Worm (Caenorhabditis elegans) whole organism, L4 larva: ENCODE data around the gene F22B5.5.
A peak's percentile ranks its signal among the peaks of the same experiment; 100 is the strongest.

Source experiments
- F10B5.3 ChIP-seq: sonication (generic microtip); optimal IDR thresholded peaks from 2 replicates; lab custom pipeline; 2016; ENCODE audit warnings: mild to moderate bottlenecking, missing genetic modification characterization, missing compliant biosample characterization
- F49E8.2 ChIP-seq: sonication (generic microtip); optimal IDR thresholded peaks from 2 replicates; lab custom pipeline; 2016; ENCODE audit warnings: missing compliant biosample characterization, mild to moderate bottlenecking, missing genetic modification characterization, borderline replicate concordance
- T26A8.4 ChIP-seq: fragments of 200-800 bp; sonication (Bioruptor generic); IDR thresholded peaks from 2 replicates; pipeline ENCODE4 v1.3.6; 2022; ENCODE audit warnings: missing genetic modification characterization, missing compliant biosample characterization
- ZK546.5 ChIP-seq, 2 experiments: sonication (generic microtip); optimal IDR thresholded peaks; 2 replicates each; lab custom pipeline; 2017; ENCODE audit warnings: missing biosample characterization in 2 of 2, missing genetic modification characterization in 2 of 2
- aly-2 ChIP-seq: sonication (generic microtip); optimal IDR thresholded peaks from 2 replicates; lab custom pipeline; 2018; ENCODE audit warnings: missing biosample characterization, missing genetic modification characterization
- arid-1 ChIP-seq: fragments of 200-800 bp; sonication (Bioruptor generic); conservative IDR thresholded peaks from 2 replicates; pipeline ENCODE4 v1.3.6; 2022; ENCODE audit warnings: missing genetic modification reagents, missing genetic modification characterization, missing compliant biosample characterization
- attf-4 ChIP-seq: sonication (generic microtip); optimal IDR thresholded peaks from 3 replicates; lab custom pipeline; 2017; ENCODE audit warnings: missing biosample characterization, missing genetic modification characterization
- ceh-44 ChIP-seq: fragments of 200-800 bp; sonication (Bioruptor generic); IDR thresholded peaks from 2 replicates; pipeline ENCODE4 v1.3.6; 2022; ENCODE audit warnings: missing genetic modification reagents, missing genetic modification characterization, missing compliant biosample characterization
- ceh-62 ChIP-seq: sonication (generic microtip); optimal IDR thresholded peaks from 2 replicates; lab custom pipeline; 2017; ENCODE audit warnings: missing biosample characterization, missing genetic modification characterization
- ctbp-1 ChIP-seq: fragments of 200-800 bp; sonication (Bioruptor generic); IDR thresholded peaks from 2 replicates; pipeline ENCODE4 v1.3.6; 2022; ENCODE audit warnings: missing genetic modification reagents, missing genetic modification characterization, missing compliant biosample characterization
- dmd-6 ChIP-seq: fragments of 200-800 bp; sonication (Bioruptor generic); IDR thresholded peaks from 2 replicates; pipeline ENCODE4 v1.3.6; 2022; ENCODE audit warnings: missing genetic modification reagents, missing genetic modification characterization, missing compliant biosample characterization
- dmd-8 ChIP-seq: fragments of 200-800 bp; sonication (Bioruptor generic); IDR thresholded peaks from 2 replicates; pipeline ENCODE4 v1.3.6; 2022; ENCODE audit warnings: missing genetic modification characterization, missing compliant biosample characterization
- duxl-1 ChIP-seq: sonication (generic microtip); optimal IDR thresholded peaks from 2 replicates; lab custom pipeline; 2016; ENCODE audit warnings: mild to moderate bottlenecking, missing genetic modification characterization, moderate library complexity, missing compliant biosample characterization; ENCODE audit not compliant: poor library complexity
- dve-1 ChIP-seq: sonication (generic microtip); optimal IDR thresholded peaks from 2 replicates; lab custom pipeline; 2017; ENCODE audit warnings: antibody characterized with exemption, mild to moderate bottlenecking, missing genetic modification characterization, missing compliant biosample characterization; ENCODE audit not compliant: insufficient read depth
- egl-43 ChIP-seq: fragments of 200-800 bp; sonication (Bioruptor generic); IDR thresholded peaks from 2 replicates; pipeline ENCODE4 v1.3.6; 2022; ENCODE audit warnings: missing genetic modification reagents, missing genetic modification characterization, missing compliant biosample characterization
- fos-1 ChIP-seq: fragments of 150-350 bp; optimal IDR thresholded peaks from 2 replicates; lab custom pipeline; 2014; ENCODE audit warnings: missing biosample characterization, missing genetic modification characterization
- gei-8 ChIP-seq: fragments of 200-800 bp; sonication (Bioruptor generic); optimal IDR thresholded peaks from 2 replicates; lab custom pipeline; 2018; ENCODE audit warnings: mild to moderate bottlenecking, missing genetic modification characterization, missing compliant biosample characterization
- hif-1 ChIP-seq, 2 experiments: sonication (generic microtip); optimal IDR thresholded peaks; 2 replicates each; lab custom pipeline; 2016 to 2017; ENCODE audit warnings: missing compliant biosample characterization in 2 of 2, missing genetic modification characterization in 2 of 2, missing genetic modification reagents in 2 of 2, missing genotype in 2 of 2, mild to moderate bottlenecking in 1 of 2
- hlh-11 ChIP-seq: fragments of 200-800 bp; sonication (Bioruptor generic); optimal IDR thresholded peaks from 2 replicates; lab custom pipeline; 2018; ENCODE audit warnings: mild to moderate bottlenecking, missing genetic modification characterization, missing compliant biosample characterization
- hlh-30 ChIP-seq: sonication (generic microtip); optimal IDR thresholded peaks from 2 replicates; lab custom pipeline; 2017; ENCODE audit warnings: antibody characterized with exemption, mild to moderate bottlenecking, missing genetic modification characterization, missing compliant biosample characterization; ENCODE audit not compliant: insufficient read depth
- lim-7 ChIP-seq: fragments of 200-800 bp; sonication (Bioruptor generic); IDR thresholded peaks from 2 replicates; pipeline ENCODE4 v1.3.6; 2022; ENCODE audit warnings: missing genetic modification characterization, missing compliant biosample characterization
- lin-1 ChIP-seq: fragments of 200-800 bp; sonication (Bioruptor generic); IDR thresholded peaks from 2 replicates; pipeline ENCODE4 v1.3.6; 2022; ENCODE audit warnings: missing genetic modification reagents, missing genetic modification characterization, missing compliant biosample characterization
- lin-38 ChIP-seq: fragments of 200-800 bp; sonication (Bioruptor generic); IDR thresholded peaks from 2 replicates; pipeline ENCODE4 v1.3.6; 2022; ENCODE audit warnings: missing genetic modification reagents, missing genetic modification characterization, missing compliant biosample characterization
- lin-39 ChIP-seq: fragments of 150-350 bp; optimal IDR thresholded peaks from 2 replicates; lab custom pipeline; 2014; ENCODE audit warnings: missing biosample characterization, missing genetic modification reagents, missing genetic modification characterization
- lir-3 ChIP-seq: sonication (generic microtip); optimal IDR thresholded peaks from 2 replicates; lab custom pipeline; 2016; ENCODE audit warnings: mild to moderate bottlenecking, missing genetic modification characterization, missing compliant biosample characterization
- mdl-1 ChIP-seq, 2 experiments: fragments of 150-350 bp in 1 of 2; sonication (generic microtip) in 1 of 2; optimal IDR thresholded peaks; 2 replicates each; lab custom pipeline; 2014 to 2017; ENCODE audit warnings: missing biosample characterization in 2 of 2, missing genetic modification characterization in 2 of 2
- mep-1 ChIP-seq: fragments of 150-350 bp; sonication (generic microtip); optimal IDR thresholded peaks from 3 replicates; lab custom pipeline; 2014; ENCODE audit warnings: missing biosample characterization, missing genetic modification characterization
- mes-2 ChIP-seq: sonication (generic microtip); optimal IDR thresholded peaks from 2 replicates; lab custom pipeline; 2016; ENCODE audit warnings: missing genotype, mild to moderate bottlenecking, missing genetic modification characterization, missing compliant biosample characterization; ENCODE audit not compliant: poor library complexity, severe bottlenecking
- mxl-2 ChIP-seq: fragments of 200-800 bp; sonication (Bioruptor generic); conservative IDR thresholded peaks from 2 replicates; pipeline ENCODE4 v1.3.6; 2022; ENCODE audit warnings: missing genetic modification reagents, missing genetic modification characterization, missing compliant biosample characterization
- mxl-3 ChIP-seq: fragments of 200-800 bp; sonication (Bioruptor generic); optimal IDR thresholded peaks from 2 replicates; lab custom pipeline; 2018; ENCODE audit warnings: mild to moderate bottlenecking, missing genetic modification characterization, missing compliant biosample characterization
- nhr-11 ChIP-seq: fragments of 150-350 bp; optimal IDR thresholded peaks from 2 replicates; lab custom pipeline; 2014; ENCODE audit warnings: missing biosample characterization, missing genetic modification characterization
- nhr-111 ChIP-seq: fragments of 200-800 bp; sonication (Bioruptor generic); optimal IDR thresholded peaks from 2 replicates; lab custom pipeline; 2018; ENCODE audit warnings: mild to moderate bottlenecking, missing genetic modification characterization, missing compliant biosample characterization
- nhr-28 ChIP-seq: fragments of 150-350 bp; optimal IDR thresholded peaks from 2 replicates; lab custom pipeline; 2014; ENCODE audit warnings: missing biosample characterization, missing genetic modification characterization
- rbr-2 ChIP-seq: sonication (generic microtip); optimal IDR thresholded peaks from 2 replicates; lab custom pipeline; 2016; ENCODE audit warnings: missing genotype, missing genetic modification characterization, missing compliant biosample characterization
- snpc-1.2 ChIP-seq: fragments of 200-800 bp; sonication (Bioruptor generic); IDR thresholded peaks from 2 replicates; pipeline ENCODE4 v1.3.6; 2022; ENCODE audit warnings: missing genetic modification reagents, missing genetic modification characterization, missing compliant biosample characterization
- spr-1 ChIP-seq: sonication (generic microtip); optimal IDR thresholded peaks from 2 replicates; lab custom pipeline; 2016; ENCODE audit warnings: mild to moderate bottlenecking, missing genetic modification characterization, missing compliant biosample characterization
- spr-3 ChIP-seq: fragments of 200-800 bp; sonication (Bioruptor generic); optimal IDR thresholded peaks from 2 replicates; lab custom pipeline; 2018; ENCODE audit warnings: mild to moderate bottlenecking, missing genetic modification characterization, missing compliant biosample characterization
- tag-97 ChIP-seq: fragments of 200-800 bp; sonication (Bioruptor generic); IDR thresholded peaks from 2 replicates; pipeline ENCODE4 v1.3.6; 2022; ENCODE audit warnings: missing genetic modification characterization, missing compliant biosample characterization
- tra-1 ChIP-seq: fragments of 200-800 bp; sonication (Bioruptor generic); IDR thresholded peaks from 2 replicates; pipeline ENCODE4 v1.3.6; 2022; ENCODE audit warnings: missing genetic modification reagents, missing genetic modification characterization, missing compliant biosample characterization
- unc-39 ChIP-seq: sonication (generic microtip); optimal IDR thresholded peaks from 2 replicates; lab custom pipeline; 2017; ENCODE audit warnings: missing biosample characterization, missing genetic modification characterization
- unc-62 ChIP-seq, 3 experiments: fragments of 150-350 bp in 1 of 3; sonication (generic microtip); optimal IDR thresholded peaks in 2 of 3; peaks in 1 of 3; 1 replicate in 1 of 3; 2 replicates in 2 of 3; lab custom pipeline; 2014 to 2017; ENCODE audit warnings: missing biosample characterization in 3 of 3, missing genetic modification characterization in 3 of 3, missing genetic modification reagents in 3 of 3, missing genotype in 1 of 3
- zfp-2 ChIP-seq: sonication (generic microtip); optimal IDR thresholded peaks from 2 replicates; lab custom pipeline; 2016; ENCODE audit warnings: mild to moderate bottlenecking, missing genetic modification characterization, missing compliant biosample characterization
- zip-11 ChIP-seq: fragments of 200-800 bp; sonication (Bioruptor generic); IDR thresholded peaks from 2 replicates; pipeline ENCODE4 v1.3.6; 2022; ENCODE audit warnings: missing genetic modification characterization, missing compliant biosample characterization
- ztf-7 ChIP-seq: fragments of 150-350 bp; optimal IDR thresholded peaks from 2 replicates; lab custom pipeline; 2014; ENCODE audit warnings: missing biosample characterization, missing genetic modification characterization

The F22B5.5 gene

ce11 chrII:8446731-8447130, 7.7 kb downstream of the F22B5.5 start, which contains the start of gene cut-3:
cut-3 (minus strand) TSS chrII:8446831.
- TF ChIP-seq ztf-7, result no peak
- no peak for TF ChIP-seq unc-62 (GFP tag; optimal IDR thresholded peaks at IDR 0.05 in 1 of 2; lab: Kevin White, UChicago)
- TF ChIP-seq unc-62 (tag; optimal IDR thresholded peaks at IDR 0.05; lab: Kevin White, UChicago), result no peak
- no peak for TF ChIP-seq arid-1
- TF ChIP-seq, all 104 proteins: peak for 0

- no peak for TF ChIP-seq rbr-2 (tag; lab: Kevin White, UChicago)
- no peak for TF ChIP-seq hlh-30 (tag; lab: Kevin White, UChicago)
- no peak for TF ChIP-seq lin-1
- no peak for TF ChIP-seq F10B5.3 (tag; lab: Kevin White, UChicago)
- no peak for TF ChIP-seq zfp-2 (tag; lab: Kevin White, UChicago)
- no peak for TF ChIP-seq spr-3 (GFP tag; lab: Kevin White, UChicago)
- TF ChIP-seq lin-39 (tag; lab: Kevin White, UChicago), result no peak
- TF ChIP-seq F49E8.2 (tag; lab: Kevin White, UChicago), result peak; percentile 16
- no peak for TF ChIP-seq ctbp-1 (GFP tag; lab: Robert Waterston, UW)
- no peak for TF ChIP-seq mdl-1 (tag; optimal IDR thresholded peaks at IDR 0.05; lab: Kevin White, UChicago)
- TF ChIP-seq lir-3, result no peak
- peak; percentile 38; the same call in 1 of the 2 replicates for TF ChIP-seq lin-38
Observed at ce11 chrII:8444007-8444406, 10.4 kb downstream of the F22B5.5 start, which contains the start of gene evl-20. evl-20 (plus strand) TSS chrII:8444307.

ce11 chrII:8442717-8443223, 11.6 kb downstream of the F22B5.5 start, which contains the start of gene eif-3.G:
eif-3.G (plus strand) TSS chrII:8442767.
- no peak for TF ChIP-seq unc-39
- 0 out of 2 replicates have a peak, but pooled peaks have one; percentile 10 for TF ChIP-seq snpc-1.2
- no peak for TF ChIP-seq nhr-11 (tag; lab: Kevin White, UChicago)
- no peak for TF ChIP-seq ZK546.5 (tag; optimal IDR thresholded peaks at IDR 0.05; lab: Kevin White, UChicago)
- no peak for TF ChIP-seq gei-8 (GFP tag; lab: Kevin White, UChicago)
- TF ChIP-seq ceh-44 (GFP tag; lab: Robert Waterston, UW), result no peak

ce11 chrII:8442176-8442575, 12.2 kb downstream of the F22B5.5 start:
- TF ChIP-seq mxl-2 (GFP tag; lab: Robert Waterston, UW) (no peak), lin-38 (peak; percentile 60), mep-1 (peak; percentile 48), lir-3 (no peak), snpc-1.2 (no peak), nhr-111 (GFP tag; lab: Kevin White, UChicago) (no peak), spr-1 (tag; lab: Kevin White, UChicago) (no peak), dve-1 (tag; lab: Kevin White, UChicago) (peak; percentile 46), nhr-28 (peak; percentile 74), duxl-1 (tag; lab: Kevin White, UChicago) (peak; percentile 39), T26A8.4 (GFP tag; lab: Robert Waterston, UW) (peak; percentile 23; the same call in 1 of the 2 replicates), hlh-11 (tag; lab: Kevin White, UChicago) (peak; percentile 26), ZK546.5 (tag; optimal IDR thresholded peaks at IDR 0.05; lab: Kevin White, UChicago) (no peak), egl-43 (no peak), aly-2 (tag; lab: Kevin White, UChicago) (no peak), dmd-6 (peak; percentile 9; the same call in 1 of the 2 replicates), tra-1 (no peak), dmd-8 (GFP tag; lab: Robert Waterston, UW) (no peak), lim-7 (GFP tag; lab: Robert Waterston, UW) (no peak), fos-1 (tag; lab: Kevin White, UChicago) (no peak), mxl-3 (GFP tag; lab: Kevin White, UChicago) (no peak), tag-97 (GFP tag; lab: Robert Waterston, UW) (no peak), attf-4 (tag; lab: Kevin White, UChicago) (no peak), ceh-62 (tag; lab: Kevin White, UChicago) (no peak), rbr-2 (tag; lab: Kevin White, UChicago) (peak; percentile 32), hif-1 (tag; optimal IDR thresholded peaks at IDR 0.05; lab: Kevin White, UChicago) (peak in 1 of 2 experiments; percentile 5), mes-2 (peak; percentile 69), hlh-30 (tag; lab: Kevin White, UChicago) (peak; percentile 48), zip-11 (GFP tag; lab: Robert Waterston, UW) (no peak)
